Worm (Caenorhabditis elegans) whole organism, midembryonic: ENCODE results near the gene lmp-2.

Source experiments
- T22C8.4 ChIP-seq: fragments of 200-800 bp; sonication (Bioruptor generic); IDR thresholded peaks from 2 replicates; pipeline ENCODE4 v1.3.6; 2022; ENCODE audit warnings: missing genetic modification characterization, missing compliant biosample characterization
- cog-1 ChIP-seq: sonication (generic microtip); optimal IDR thresholded peaks from 2 replicates; lab custom pipeline; 2016; ENCODE audit warnings: missing genetic modification characterization, missing compliant biosample characterization
- flt-1 ChIP-seq: fragments of 200-800 bp; sonication (Bioruptor generic); IDR thresholded peaks from 2 replicates; pipeline ENCODE4 v1.3.6; 2022; ENCODE audit warnings: missing genetic modification characterization, missing compliant biosample characterization
- klf-2 ChIP-seq: fragments of 200-800 bp; sonication (Bioruptor generic); conservative IDR thresholded peaks from 2 replicates; pipeline ENCODE4 v1.3.6; 2022; ENCODE audit warnings: missing genetic modification reagents, missing genetic modification characterization, missing compliant biosample characterization
- med-1 ChIP-seq: sonication (generic microtip); optimal IDR thresholded peaks from 2 replicates; lab custom pipeline; 2017; ENCODE audit warnings: missing genetic modification characterization, mild to moderate bottlenecking, missing compliant biosample characterization, antibody characterized with exemption, missing genetic modification reagents; ENCODE audit not compliant: insufficient read depth
- ref-1 ChIP-seq: fragments of 200-800 bp; sonication (Bioruptor generic); conservative IDR thresholded peaks from 2 replicates; pipeline ENCODE4 v1.3.6; 2022; ENCODE audit warnings: missing genetic modification reagents, missing genetic modification characterization, missing compliant biosample characterization
- tab-1 ChIP-seq: fragments of 200-800 bp; sonication (Bioruptor generic); IDR thresholded peaks from 2 replicates; pipeline ENCODE4 v1.3.6; 2022; ENCODE audit warnings: missing genetic modification characterization, missing compliant biosample characterization
- ztf-23 ChIP-seq: fragments of 200-800 bp; sonication (Bioruptor generic); IDR thresholded peaks from 2 replicates; pipeline ENCODE4 v1.3.6; 2022; ENCODE audit warnings: missing genetic modification reagents, missing genetic modification characterization, missing compliant biosample characterization
- ztf-29 ChIP-seq: fragments of 200-800 bp; sonication (Bioruptor generic); IDR thresholded peaks from 2 replicates; pipeline ENCODE4 v1.3.6; 2022; ENCODE audit warnings: missing genetic modification reagents, missing genetic modification characterization, missing compliant biosample characterization

The lmp-2 gene

ce11 chrX:1125426-1125825 is at the start of gene lmp-2:
Gene lmp-2, plus strand, starts transcription at chrX:1125615.
- TF ChIP-seq cog-1 (tag; lab: Kevin White, UChicago) = no peak
- no peak for TF ChIP-seq T22C8.4 (GFP tag; lab: Robert Waterston, UW)
- TF ChIP-seq med-1 (GFP tag; lab: Kevin White, UChicago) = no peak
- no peak for TF ChIP-seq klf-2 (GFP tag; lab: Robert Waterston, UW)
- no peak for TF ChIP-seq ztf-23
- no peak for TF ChIP-seq flt-1 (GFP tag; lab: Robert Waterston, UW)
- no peak for TF ChIP-seq tab-1
- no peak for TF ChIP-seq ztf-29
- TF ChIP-seq ref-1 (GFP tag; lab: Robert Waterston, UW) = no peak

- TF ChIP-seq T22C8.4 (GFP tag; lab: Robert Waterston, UW) (no peak), cog-1 (tag; lab: Kevin White, UChicago) (no peak), ztf-29 (no peak), ztf-23 (no peak), tab-1 (no peak), klf-2 (GFP tag; lab: Robert Waterston, UW) (no peak), flt-1 (GFP tag; lab: Robert Waterston, UW) (no peak), ref-1 (GFP tag; lab: Robert Waterston, UW) (no peak), med-1 (GFP tag; lab: Kevin White, UChicago) (no peak)
These were observed 44.9 kb upstream of the lmp-2 start, which contains the start of gene pfn-3 for ce11 chrX:1080549-1080948. Gene pfn-3, minus strand, starts transcription at chrX:1080649.

- TF ChIP-seq ref-1 (GFP tag; lab: Robert Waterston, UW) (no peak), flt-1 (GFP tag; lab: Robert Waterston, UW) (no peak), ztf-23 (no peak), ztf-29 (no peak), cog-1 (tag; lab: Kevin White, UChicago) (peak; percentile 16), klf-2 (GFP tag; lab: Robert Waterston, UW) (no peak), T22C8.4 (GFP tag; lab: Robert Waterston, UW) (no peak), med-1 (GFP tag; lab: Kevin White, UChicago) (no peak), tab-1 (0 out of 2 replicates have a peak, but pooled peaks have one; percentile 66)
These were observed 43.5 kb upstream of the lmp-2 start for ce11 chrX:1081927-1082326.

- TF ChIP-seq ztf-23 (no peak), ztf-29 (no peak), cog-1 (tag; lab: Kevin White, UChicago) (no peak), med-1 (GFP tag; lab: Kevin White, UChicago) (no peak), flt-1 (GFP tag; lab: Robert Waterston, UW) (no peak), T22C8.4 (GFP tag; lab: Robert Waterston, UW) (no peak), klf-2 (GFP tag; lab: Robert Waterston, UW) (no peak), tab-1 (no peak), ref-1 (GFP tag; lab: Robert Waterston, UW) (no peak)
These were observed 40.4 kb upstream of the lmp-2 start for ce11 chrX:1085000-1085399.

- TF ChIP-seq ztf-29 (no peak), T22C8.4 (GFP tag; lab: Robert Waterston, UW) (no peak), flt-1 (GFP tag; lab: Robert Waterston, UW) (no peak), ztf-23 (no peak), med-1 (GFP tag; lab: Kevin White, UChicago) (no peak), klf-2 (GFP tag; lab: Robert Waterston, UW) (no peak), cog-1 (tag; lab: Kevin White, UChicago) (no peak), tab-1 (no peak), ref-1 (GFP tag; lab: Robert Waterston, UW) (no peak)
These were observed 39.0 kb upstream of the lmp-2 start for ce11 chrX:1086406-1086897.

ce11 chrX:1088048-1088447 is 37.4 kb upstream of the lmp-2 start, which contains the start of gene rei-2:
Gene rei-2, minus strand, starts transcription at chrX:1088148.
- TF ChIP-seq klf-2 (GFP tag; lab: Robert Waterston, UW) (no peak), ztf-23 (no peak), tab-1 (no peak), ref-1 (GFP tag; lab: Robert Waterston, UW) (no peak), flt-1 (GFP tag; lab: Robert Waterston, UW) (no peak), cog-1 (tag; lab: Kevin White, UChicago) (no peak), T22C8.4 (GFP tag; lab: Robert Waterston, UW) (no peak), med-1 (GFP tag; lab: Kevin White, UChicago) (no peak), ztf-29 (no peak)

- TF ChIP-seq cog-1 (tag; lab: Kevin White, UChicago) = no peak
- TF ChIP-seq med-1 (GFP tag; lab: Kevin White, UChicago) = no peak
- TF ChIP-seq flt-1 (GFP tag; lab: Robert Waterston, UW) = 0 out of 2 replicates have a peak, but pooled peaks have one; percentile 8
- TF ChIP-seq tab-1 = 0 out of 2 replicates have a peak, but pooled peaks have one; percentile 57
These were observed 36.3 kb upstream of the lmp-2 start for ce11 chrX:1089133-1089532.

ce11 chrX:1089676-1090075 is 35.7 kb upstream of the lmp-2 start:
- TF ChIP-seq tab-1 (no peak), T22C8.4 (GFP tag; lab: Robert Waterston, UW) (no peak), ztf-23 (no peak)

ce11 chrX:1093154-1093553 is 32.3 kb upstream of the lmp-2 start:
- TF ChIP-seq cog-1 (tag; lab: Kevin White, UChicago) = peak; percentile 70
- 0 out of 2 replicates have a peak, but pooled peaks have one; percentile 47 for TF ChIP-seq ztf-23
- 0 out of 2 replicates have a peak, but pooled peaks have one; percentile 34 for TF ChIP-seq ref-1 (GFP tag; lab: Robert Waterston, UW)
- TF ChIP-seq ztf-29 = 0 out of 2 replicates have a peak, but pooled peaks have one; percentile 16
- TF ChIP-seq klf-2 (GFP tag; lab: Robert Waterston, UW) = no peak
- TF ChIP-seq T22C8.4 (GFP tag; lab: Robert Waterston, UW) = no peak
- TF ChIP-seq med-1 (GFP tag; lab: Kevin White, UChicago) = no peak
- peak; percentile 74 for TF ChIP-seq flt-1 (GFP tag; lab: Robert Waterston, UW)
- TF ChIP-seq tab-1 = peak; percentile 27; the same call in 1 of the 2 replicates
